Worm (Caenorhabditis elegans): ENCODE results near the gene Y47D3B.3.

- TF ChIP-seq ztf-11 (tag; optimal IDR thresholded peaks at IDR 0.05) (no peak), snpc-4 (tag; optimal IDR thresholded peaks at IDR 0.05) (no peak), sem-2 (GFP tag; optimal IDR thresholded peaks at IDR 0.05) (no peak), nhr-28 (tag; optimal IDR thresholded peaks at IDR 0.05) (no peak), lin-13 (tag; optimal IDR thresholded peaks at IDR 0.05) (no peak), unc-62 (GFP tag; optimal IDR thresholded peaks at IDR 0.05) (no peak), ces-1 (GFP tag; optimal IDR thresholded peaks at IDR 0.05) (no peak), pha-4 (tag; optimal IDR thresholded peaks at IDR 0.05) (no peak), ceh-39 (tag; optimal IDR thresholded peaks at IDR 0.05) (no peak), blmp-1 (tag; optimal IDR thresholded peaks at IDR 0.05) (no peak), nhr-12 (tag; optimal IDR thresholded peaks at IDR 0.05) (no peak)
These were observed 15.7 kb upstream of the Y47D3B.3 start, which contains the start of gene subs-4 for ce11 chrIII:11381922-11382321.
